Worm (Caenorhabditis elegans): ENCODE data around the gene B0001.3.
"Not testable (repeated sequence)": the region's sequence is repeated elsewhere in the genome, so short reads cannot be mapped to it uniquely, and the experiment has no call there.

B0001.3 gene

ce11 chrIV:12154195-12154677 lies 8.7 kb upstream of the B0001.3 start, which contains the start of gene B0001.7:
Gene B0001.7 (minus strand): TSS chrIV:12154245.
- TF ChIP-seq ztf-11 (tag; optimal IDR thresholded peaks at IDR 0.05) (no peak), mls-2 (tag; optimal IDR thresholded peaks at IDR 0.05) (no peak), sem-2 (GFP tag; optimal IDR thresholded peaks at IDR 0.05) (no peak), unc-39 (tag; optimal IDR thresholded peaks at IDR 0.05) (no peak), blmp-1 (tag; optimal IDR thresholded peaks at IDR 0.05) (no peak), unc-120 (tag; optimal IDR thresholded peaks at IDR 0.05; ENCODE audit: poor library complexity, severe bottlenecking) (no peak), nhr-237 (tag; optimal IDR thresholded peaks at IDR 0.05) (no peak), lsy-2 (tag; optimal IDR thresholded peaks at IDR 0.05) (no peak), tbx-8 (GFP tag; optimal IDR thresholded peaks at IDR 0.05) (no peak), M03D4.4 (tag; optimal IDR thresholded peaks at IDR 0.05) (no peak)

- TF ChIP-seq elt-1 (tag; optimal IDR thresholded peaks at IDR 0.05; ENCODE audit: borderline replicate concordance, insufficient read depth): no peak
- TF ChIP-seq zip-8 (tag; optimal IDR thresholded peaks at IDR 0.05): no peak
- no peak for TF ChIP-seq blmp-1 (tag; optimal IDR thresholded peaks at IDR 0.05)
- TF ChIP-seq ztf-11 (tag; optimal IDR thresholded peaks at IDR 0.05): no peak
- no peak for TF ChIP-seq cnd-1 (tag; optimal IDR thresholded peaks at IDR 0.05)
- TF ChIP-seq ceh-83 (GFP tag; optimal IDR thresholded peaks at IDR 0.05): no peak
- TF ChIP-seq M03D4.4 (tag; optimal IDR thresholded peaks at IDR 0.05): no peak
- no peak for TF ChIP-seq mls-2 (tag; optimal IDR thresholded peaks at IDR 0.05)
- TF ChIP-seq lsy-2 (tag; optimal IDR thresholded peaks at IDR 0.05): no peak
Observed at ce11 chrIV:12150877-12151276, 5.3 kb upstream of the B0001.3 start, which contains the start of gene B0001.2. Gene B0001.2 (minus strand): TSS chrIV:12150977.

- TF ChIP-seq zip-8 (tag; optimal IDR thresholded peaks at IDR 0.05): no peak
- TF ChIP-seq flh-1 (GFP tag; optimal IDR thresholded peaks at IDR 0.05): no peak
- no peak for TF ChIP-seq sptf-1 (tag; optimal IDR thresholded peaks at IDR 0.05)
- no peak for TF ChIP-seq nhr-28 (tag; optimal IDR thresholded peaks at IDR 0.05)
- no peak for TF ChIP-seq snpc-4 (tag; optimal IDR thresholded peaks at IDR 0.05)
- no peak for TF ChIP-seq nhr-76 (tag; optimal IDR thresholded peaks at IDR 0.05)
- TF ChIP-seq elt-1 (tag; optimal IDR thresholded peaks at IDR 0.05; ENCODE audit: borderline replicate concordance, insufficient read depth): no peak
- TF ChIP-seq pha-4 (tag; optimal IDR thresholded peaks at IDR 0.05): no peak
- TF ChIP-seq nhr-237 (tag; optimal IDR thresholded peaks at IDR 0.05): no peak
- TF ChIP-seq ceh-83 (GFP tag; optimal IDR thresholded peaks at IDR 0.05): no peak
- no peak for TF ChIP-seq tbx-8 (GFP tag; optimal IDR thresholded peaks at IDR 0.05)
- TF ChIP-seq unc-62 (GFP tag; optimal IDR thresholded peaks at IDR 0.05): no peak
- no peak for TF ChIP-seq lsy-2 (tag; optimal IDR thresholded peaks at IDR 0.05)
- TF ChIP-seq bed-3 (GFP tag; optimal IDR thresholded peaks at IDR 0.05): no peak
- no peak for TF ChIP-seq blmp-1 (tag; optimal IDR thresholded peaks at IDR 0.05)
Observed at ce11 chrIV:12149609-12150008, 4.1 kb upstream of the B0001.3 start.

- no peak for TF ChIP-seq mls-2 (tag; optimal IDR thresholded peaks at IDR 0.05)
- TF ChIP-seq unc-62 (GFP tag; optimal IDR thresholded peaks at IDR 0.05): no peak
Observed at ce11 chrIV:12143231-12143630, 2.3 kb downstream of the B0001.3 start, which contains the start of gene B0001.5. Gene B0001.5 (minus strand): TSS chrIV:12143331.

- no peak for TF ChIP-seq ztf-11 (tag; optimal IDR thresholded peaks at IDR 0.05)
- no peak for TF ChIP-seq bed-3 (GFP tag; optimal IDR thresholded peaks at IDR 0.05)
- TF ChIP-seq nhr-28 (tag; optimal IDR thresholded peaks at IDR 0.05): no peak
- no peak for TF ChIP-seq lsy-2 (tag; optimal IDR thresholded peaks at IDR 0.05)
- TF ChIP-seq pha-4 (tag; optimal IDR thresholded peaks at IDR 0.05): no peak
- no peak for TF ChIP-seq lin-13 (tag; optimal IDR thresholded peaks at IDR 0.05)
Observed at ce11 chrIV:12140959-12141358, 4.6 kb downstream of the B0001.3 start, which contains the start of gene B0001.8. Gene B0001.8 (minus strand): TSS chrIV:12141059.

ce11 chrIV:12138093-12138492 lies 7.4 kb downstream of the B0001.3 start, which contains the start of gene B0001.4:
Gene B0001.4 (minus strand): TSS chrIV:12138193.
- TF ChIP-seq ztf-11 (tag; optimal IDR thresholded peaks at IDR 0.05); lin-32 (GFP tag; optimal IDR thresholded peaks at IDR 0.05); ceh-39 (tag; optimal IDR thresholded peaks at IDR 0.05): not testable (repeated sequence)

- TF ChIP-seq nhr-76 (tag; optimal IDR thresholded peaks at IDR 0.05) (no peak), flh-1 (GFP tag; optimal IDR thresholded peaks at IDR 0.05) (no peak), mep-1 (tag; optimal IDR thresholded peaks at IDR 0.05) (no peak), ces-1 (GFP tag; optimal IDR thresholded peaks at IDR 0.05) (peak; percentile 6)
Observed at ce11 chrIV:12134991-12135390, 10.5 kb downstream of the B0001.3 start.

All from whole organism, mixed stage, embryonic.